Fruit fly (Drosophila melanogaster): ENCODE results near the gene CG2186.
A peak's percentile ranks its signal among the peaks of the same experiment; 100 is the strongest.

Gene CG2186

DNA sequence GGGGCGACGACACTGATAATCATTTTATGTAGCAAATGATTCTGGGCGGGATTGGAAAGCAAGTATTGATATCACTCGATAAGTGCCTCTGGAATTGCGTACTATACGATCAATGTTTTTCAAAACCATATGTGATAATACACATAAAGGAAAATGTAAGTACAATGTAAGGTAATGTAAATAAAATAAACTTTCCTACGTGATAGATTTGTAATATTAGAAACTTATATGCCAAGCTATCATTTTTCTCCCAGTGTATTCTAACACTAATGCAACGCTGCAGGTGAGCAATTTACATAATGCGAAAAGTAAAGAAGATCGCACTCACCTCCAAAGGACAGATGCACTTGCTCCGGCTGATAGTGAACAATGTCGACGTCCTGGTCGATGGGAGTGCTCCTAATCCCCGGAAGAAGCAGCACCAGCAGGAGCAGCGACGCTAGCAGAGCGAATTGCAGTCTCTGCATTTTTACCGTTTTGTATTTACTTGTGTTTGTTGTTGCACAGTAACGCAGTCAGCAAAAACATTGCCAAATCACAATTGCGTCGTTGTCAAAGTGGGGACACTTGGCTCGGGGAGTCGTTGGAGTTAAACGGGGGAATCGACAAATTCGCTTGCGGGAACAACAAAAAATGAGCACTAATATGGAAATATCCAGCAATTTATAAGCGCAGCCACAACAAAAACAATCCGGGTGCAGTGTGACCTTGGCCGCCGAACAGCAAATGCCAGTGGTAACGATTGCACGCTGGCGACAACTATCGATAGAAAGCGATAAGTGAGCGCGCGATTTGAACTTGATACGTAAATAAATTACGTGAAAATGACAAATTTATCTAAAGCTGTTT, 19.9 kb downstream of the CG2186 start, which contains the start of gene CG1637 (continued):
- TF ChIP-seq ems (GFP tag; optimal IDR thresholded peaks at IDR 0.05) (no peak), zen (tag; optimal IDR thresholded peaks at IDR 0.05) (no peak), CG13424 (tag; optimal IDR thresholded peaks at IDR 0.05) (no peak), eve (GFP tag; optimal IDR thresholded peaks at IDR 0.05) (no peak), CG8388 (GFP tag; optimal IDR thresholded peaks at IDR 0.05) (no peak), yki (optimal IDR thresholded peaks at IDR 0.05) (no peak), Atf3 (GFP tag; optimal IDR thresholded peaks at IDR 0.05) (no peak), CG7928 (GFP tag; optimal IDR thresholded peaks at IDR 0.05) (no peak), Med (GFP tag) (peak; percentile 32), zfh1 (GFP tag; IDR thresholded peaks at IDR 0.05) (no peak), H2.0 (GFP tag; IDR thresholded peaks at IDR 0.05) (no peak), trem (tag; optimal IDR thresholded peaks at IDR 0.05) (peak; percentile 35), CG32767 (GFP tag; IDR thresholded peaks at IDR 0.05) (no peak), CG33557 (GFP tag; optimal IDR thresholded peaks at IDR 0.05) (no peak), CG7786 (GFP tag; optimal IDR thresholded peaks at IDR 0.05) (no peak), CG6854 (GFP tag; optimal IDR thresholded peaks at IDR 0.05) (no peak), Poxn (GFP tag; IDR thresholded peaks at IDR 0.05) (no peak), CG2120 (GFP tag; optimal IDR thresholded peaks at IDR 0.05) (no peak), da (GFP tag; optimal IDR thresholded peaks at IDR 0.05) (no peak), ara (GFP tag; IDR thresholded peaks at IDR 0.05) (no peak), CG13894 (tag; optimal IDR thresholded peaks at IDR 0.05) (no peak), CG16813 (GFP tag; IDR thresholded peaks at IDR 0.05; ENCODE audit: partially characterized antibody) (peak; percentile 68), CG14667 (GFP tag; IDR thresholded peaks at IDR 0.05) (no peak), CG4360 (GFP tag; IDR thresholded peaks at IDR 0.05) (peak; percentile 89), sima (GFP tag; optimal IDR thresholded peaks at IDR 0.05) (no peak), CG33213 (GFP tag; optimal IDR thresholded peaks at IDR 0.05) (no peak), CG12942 (GFP tag; optimal IDR thresholded peaks at IDR 0.05) (no peak), Xbp1 (GFP tag; optimal IDR thresholded peaks at IDR 0.05) (no peak), stc (GFP tag; IDR thresholded peaks at IDR 0.05) (no peak), CG11723 (GFP tag; optimal IDR thresholded peaks at IDR 0.05) (no peak), pho (GFP tag; optimal IDR thresholded peaks at IDR 0.05) (no peak), Elba2 (GFP tag; optimal IDR thresholded peaks at IDR 0.05) (no peak), H15 (GFP tag; IDR thresholded peaks at IDR 0.05) (no peak), MBD-R2 (GFP tag; IDR thresholded peaks at IDR 0.05) (peak; percentile 70), CG3847 (GFP tag; IDR thresholded peaks at IDR 0.05) (0 out of 2 replicates have a peak, but pooled peaks have one; percentile 14), sug (tag; optimal IDR thresholded peaks at IDR 0.05) (no peak), abd-A (tag; optimal IDR thresholded peaks at IDR 0.05) (no peak), CG18476 (GFP tag; optimal IDR thresholded peaks at IDR 0.05) (no peak), YL-1 (GFP tag; optimal IDR thresholded peaks at IDR 0.05) (peak; percentile 4), gce (GFP tag; IDR thresholded peaks at IDR 0.05) (no peak), CG16815 (GFP tag; optimal IDR thresholded peaks at IDR 0.05) (no peak), Opbp (GFP tag; IDR thresholded peaks at IDR 0.05; ENCODE audit: partially characterized antibody) (peak; percentile 70; the same call in 2 of the 3 replicates), sc (optimal IDR thresholded peaks at IDR 0.05) (no peak), sc (GFP tag; optimal IDR thresholded peaks at IDR 0.05) (no peak), CG3995 (GFP tag; optimal IDR thresholded peaks at IDR 0.05) (no peak), en (GFP tag; optimal IDR thresholded peaks at IDR 0.05) (no peak), HLHmδ (GFP tag; optimal IDR thresholded peaks at IDR 0.05) (no peak), CG3281 (GFP tag; optimal IDR thresholded peaks at IDR 0.05) (no peak), bcd (GFP tag; optimal IDR thresholded peaks at IDR 0.05) (no peak), vvl (GFP tag; IDR thresholded peaks at IDR 0.05) (peak; percentile 44; the same call in 1 of the 2 replicates), sqz (GFP tag; optimal IDR thresholded peaks at IDR 0.05) (no peak)

All from whole organism, embryonic.